Worm (Caenorhabditis elegans): ENCODE results near the gene M151.7.

M151.7 gene

ce11 chrII:3626872-3627271, 4.8 kb downstream of the M151.7 start, which contains the start of gene M151.3:
M151.3 (plus strand) TSS chrII:3627172.
- TF ChIP-seq elt-3 (tag; optimal IDR thresholded peaks at IDR 0.05) (no peak), dpl-1 (GFP tag; optimal IDR thresholded peaks at IDR 0.05) (no peak), C16A3.4 (tag; optimal IDR thresholded peaks at IDR 0.05) (no peak), grh-1 (GFP tag; IDR thresholded peaks at IDR 0.05) (no peak), ceh-88 (GFP tag; IDR thresholded peaks at IDR 0.05) (no peak), lir-3 (tag; optimal IDR thresholded peaks at IDR 0.05; ENCODE audit: poor library complexity) (no peak), ztf-4 (tag; optimal IDR thresholded peaks at IDR 0.05) (no peak), nhr-77 (tag; optimal IDR thresholded peaks at IDR 0.05) (no peak), unc-62 (GFP tag; optimal IDR thresholded peaks at IDR 0.05) (no peak), unc-86 (tag; optimal IDR thresholded peaks at IDR 0.05) (no peak)

DNA sequence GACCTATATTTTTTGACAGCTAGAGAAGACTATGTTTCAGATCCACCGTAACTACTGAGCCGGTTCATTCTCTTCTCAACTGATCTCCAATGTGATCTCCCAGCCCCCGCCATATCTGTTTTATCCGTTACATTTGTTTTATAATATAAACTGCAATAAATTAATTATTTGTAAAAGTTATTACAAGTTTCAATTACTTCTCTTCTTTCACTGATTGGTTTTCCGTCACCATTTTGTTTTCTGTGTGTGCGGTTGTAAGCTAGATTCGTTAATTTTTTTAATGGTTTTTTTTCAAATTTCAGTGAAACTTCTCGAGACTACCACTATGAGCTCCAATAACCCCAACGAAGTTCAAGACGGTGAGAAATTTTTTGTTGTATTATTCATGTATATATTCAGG, 8.7 kb downstream of the M151.7 start, which contains the start of gene M151.2:
TSS of gene M151.2 (plus strand) at position 301 of the 400 bp plus-strand sequence.
- TF ChIP-seq nhr-84 (tag; optimal IDR thresholded peaks at IDR 0.05) (no peak), sup-37 (GFP tag; optimal IDR thresholded peaks at IDR 0.05) (no peak), snpc-4 (tag; optimal IDR thresholded peaks at IDR 0.05) (no peak), unc-62 (GFP tag; optimal IDR thresholded peaks at IDR 0.05) (no peak), tlp-1 (tag; optimal IDR thresholded peaks at IDR 0.05) (no peak), unc-86 (tag; optimal IDR thresholded peaks at IDR 0.05) (no peak), hlh-17 (GFP tag; optimal IDR thresholded peaks at IDR 0.05; ENCODE audit: borderline replicate concordance) (no peak), nhr-12 (tag; optimal IDR thresholded peaks at IDR 0.05) (no peak), nhr-90 (tag; optimal IDR thresholded peaks at IDR 0.05; ENCODE audit: poor library complexity) (no peak), dpl-1 (GFP tag; optimal IDR thresholded peaks at IDR 0.05) (no peak), tbx-2 (tag; optimal IDR thresholded peaks at IDR 0.05) (no peak), nhr-20 (tag; optimal IDR thresholded peaks at IDR 0.05) (no peak), ceh-63 (GFP tag; optimal IDR thresholded peaks at IDR 0.05) (no peak), mab-9 (GFP tag; IDR thresholded peaks at IDR 0.05) (no peak), Y116A8C.19 (tag; optimal IDR thresholded peaks at IDR 0.05; ENCODE audit: borderline replicate concordance) (no peak)

- TF ChIP-seq unc-30 (tag; optimal IDR thresholded peaks at IDR 0.05), result no peak
- TF ChIP-seq unc-98 (GFP tag; IDR thresholded peaks at IDR 0.05), result no peak
- no peak for TF ChIP-seq dsc-1 (tag; optimal IDR thresholded peaks at IDR 0.05)
- TF ChIP-seq fos-1 (tag; optimal IDR thresholded peaks at IDR 0.05), result no peak
- TF ChIP-seq blmp-1 (tag; optimal IDR thresholded peaks at IDR 0.05), result no peak
- TF ChIP-seq snu-23 (GFP tag; optimal IDR thresholded peaks at IDR 0.05), result no peak
- TF ChIP-seq nhr-11 (tag; optimal IDR thresholded peaks at IDR 0.05), result no peak
- no peak for TF ChIP-seq hpl-2 (GFP tag; optimal IDR thresholded peaks at IDR 0.05)
- no peak for TF ChIP-seq skn-1 (tag; optimal IDR thresholded peaks at IDR 0.05)
- no peak for TF ChIP-seq aha-1 (tag; optimal IDR thresholded peaks at IDR 0.05)
- TF ChIP-seq egl-27 (tag; optimal IDR thresholded peaks at IDR 0.05), result no peak
- TF ChIP-seq ets-5 (GFP tag; IDR thresholded peaks at IDR 0.05), result no peak
- no peak for TF ChIP-seq nhr-77 (tag; optimal IDR thresholded peaks at IDR 0.05)
These were observed 12.7 kb downstream of the M151.7 start for ce11 chrII:3634765-3635164.

DNA sequence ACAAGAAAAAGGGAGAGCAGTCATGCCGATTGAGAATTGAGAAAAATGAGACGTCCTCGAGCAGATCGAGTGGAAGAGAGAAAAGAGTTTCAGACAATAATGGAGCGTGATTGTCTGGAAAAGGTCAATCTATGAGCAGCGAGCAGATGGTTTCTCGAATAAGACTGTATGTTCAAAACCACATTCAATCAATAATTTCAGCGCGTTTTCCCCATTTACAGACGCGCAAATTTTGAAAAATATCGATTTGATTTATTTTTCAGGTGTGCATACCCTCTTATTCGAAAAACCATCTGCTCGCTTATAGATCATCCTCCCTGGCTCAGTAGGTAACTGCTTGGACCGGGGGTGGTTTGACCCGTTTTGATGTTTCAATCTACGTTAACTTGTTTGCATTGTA, 17.1 kb downstream of the M151.7 start, which contains the start of gene fbxb-31:
TSS of gene fbxb-31 (minus strand) at position 101 of the 400 bp plus-strand sequence.
- TF ChIP-seq mdl-1 (tag; optimal IDR thresholded peaks at IDR 0.05) (no peak), unc-130 (tag; optimal IDR thresholded peaks at IDR 0.05) (no peak), hlh-17 (GFP tag; optimal IDR thresholded peaks at IDR 0.05; ENCODE audit: borderline replicate concordance) (no peak), lir-3 (tag; optimal IDR thresholded peaks at IDR 0.05; ENCODE audit: poor library complexity) (no peak), ces-1 (GFP tag; optimal IDR thresholded peaks at IDR 0.05) (no peak), nhr-77 (tag; optimal IDR thresholded peaks at IDR 0.05) (no peak), lsy-2 (tag; optimal IDR thresholded peaks at IDR 0.05) (no peak), aly-2 (tag; optimal IDR thresholded peaks at IDR 0.05) (no peak), pax-3 (tag; optimal IDR thresholded peaks at IDR 0.05) (no peak), zag-1 (tag; optimal IDR thresholded peaks at IDR 0.05) (no peak), dpl-1 (GFP tag; optimal IDR thresholded peaks at IDR 0.05) (no peak), elt-3 (tag; optimal IDR thresholded peaks at IDR 0.05) (no peak)
